Worm (Caenorhabditis elegans): ENCODE results near the gene cul-4.
A peak's percentile ranks its signal among the peaks of the same experiment; 100 is the strongest.

cul-4 gene

DNA sequence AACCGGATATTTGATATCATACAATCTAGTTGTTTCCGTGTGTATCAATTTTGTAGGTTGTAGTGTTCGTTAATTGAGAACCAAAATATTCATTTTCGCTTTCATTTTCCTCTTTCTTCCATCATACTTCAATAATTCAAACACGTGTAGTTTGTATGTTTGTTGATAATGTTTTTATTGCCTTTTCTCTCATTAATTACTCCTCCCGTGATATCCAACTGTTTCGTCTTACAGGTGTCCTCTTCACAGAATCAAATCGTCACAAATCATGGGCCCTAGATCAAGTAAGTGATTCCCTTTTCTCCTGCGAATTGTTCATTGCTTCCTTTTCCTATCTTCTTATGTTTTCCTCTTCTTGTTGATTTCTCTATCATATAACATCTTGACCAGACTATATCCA lies 37.1 kb downstream of the cul-4 start, which contains the start of gene nhr-21:
nhr-21 (plus strand) TSS at position 235 of the 400 bp plus-strand sequence.
- no peak for TF ChIP-seq tbx-7 (tag; optimal IDR thresholded peaks at IDR 0.05)
- no peak for TF ChIP-seq gmeb-2 (tag; optimal IDR thresholded peaks at IDR 0.05)

- no peak for TF ChIP-seq mec-3 (tag; optimal IDR thresholded peaks at IDR 0.05; ENCODE audit: borderline replicate concordance)
- TF ChIP-seq sox-2 (GFP tag; IDR thresholded peaks at IDR 0.05): no peak
- no peak for TF ChIP-seq sox-4 (tag; optimal IDR thresholded peaks at IDR 0.05)
- TF ChIP-seq hlh-15 (tag; optimal IDR thresholded peaks at IDR 0.05): no peak
- TF ChIP-seq odd-2 (tag; optimal IDR thresholded peaks at IDR 0.05): no peak
- no peak for TF ChIP-seq T23F11.4 (GFP tag; optimal IDR thresholded peaks at IDR 0.05)
- TF ChIP-seq ceh-14 (tag; optimal IDR thresholded peaks at IDR 0.05): no peak
- TF ChIP-seq ztf-16 (tag; optimal IDR thresholded peaks at IDR 0.05): no peak
- no peak for TF ChIP-seq ahr-1 (tag; optimal IDR thresholded peaks at IDR 0.05)
- TF ChIP-seq nhr-11 (tag; optimal IDR thresholded peaks at IDR 0.05): no peak
- TF ChIP-seq pax-1 (tag; optimal IDR thresholded peaks at IDR 0.05): no peak
- TF ChIP-seq ceh-34 (tag; optimal IDR thresholded peaks at IDR 0.05): no peak
These were observed 38.8 kb downstream of the cul-4 start for ce11 chrII:7340703-7341102.

DNA sequence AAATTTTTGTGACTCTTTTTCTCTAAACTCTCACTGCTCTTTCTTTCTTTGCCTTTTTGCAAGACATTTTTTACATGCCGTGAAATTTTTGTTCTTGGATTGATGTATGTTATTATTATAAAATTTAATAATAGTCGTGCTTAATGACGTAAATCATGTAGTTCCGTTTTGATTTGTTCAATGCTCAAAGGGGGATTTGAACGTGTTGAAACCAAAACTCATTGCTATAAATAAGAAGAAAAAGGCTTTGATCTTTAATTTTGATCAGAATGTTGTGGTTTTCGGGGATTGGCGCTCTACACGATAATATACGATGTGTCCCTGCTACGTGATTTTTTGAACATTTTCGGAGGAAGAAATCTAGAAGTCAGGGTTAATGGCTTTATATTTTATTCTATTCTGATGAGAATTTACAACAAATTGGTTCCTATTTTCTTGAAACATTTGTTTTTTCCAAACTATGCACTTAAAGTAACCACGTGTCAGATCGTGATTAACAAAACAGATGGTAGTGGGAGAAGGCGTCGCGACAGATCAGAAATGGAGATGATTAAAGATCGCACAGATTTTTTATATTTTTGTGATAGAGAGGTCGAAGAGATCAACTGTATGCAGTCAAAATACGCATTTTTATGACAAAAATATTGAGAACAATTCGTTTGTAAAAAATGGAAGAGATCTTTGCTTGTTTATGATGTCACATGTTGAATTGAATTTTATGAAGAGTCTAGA lies 39.8 kb downstream of the cul-4 start:
- TF ChIP-seq sox-4 (tag; optimal IDR thresholded peaks at IDR 0.05): no peak
- TF ChIP-seq eyg-1 (tag; optimal IDR thresholded peaks at IDR 0.05): no peak
- TF ChIP-seq ama-1 (optimal IDR thresholded peaks at IDR 0.05): no peak
- TF ChIP-seq elt-4 (tag; optimal IDR thresholded peaks at IDR 0.05): no peak
- TF ChIP-seq syd-9 (tag; optimal IDR thresholded peaks at IDR 0.05): no peak
- TF ChIP-seq sdc-2 (tag; optimal IDR thresholded peaks at IDR 0.05): no peak
- TF ChIP-seq pax-1 (tag; optimal IDR thresholded peaks at IDR 0.05): no peak
- TF ChIP-seq unc-42 (tag; optimal IDR thresholded peaks at IDR 0.05): no peak
- no peak for TF ChIP-seq rnt-1 (tag; optimal IDR thresholded peaks at IDR 0.05)
- TF ChIP-seq pha-4 (tag; optimal IDR thresholded peaks at IDR 0.05): no peak
- no peak for TF ChIP-seq ztf-16 (tag; optimal IDR thresholded peaks at IDR 0.05)
- TF ChIP-seq ceh-31 (tag; optimal IDR thresholded peaks at IDR 0.05): no peak
- no peak for TF ChIP-seq ceh-18 (tag; optimal IDR thresholded peaks at IDR 0.05)
- no peak for TF ChIP-seq ceh-48 (tag; optimal IDR thresholded peaks at IDR 0.05)
- no peak for TF ChIP-seq C38D4.7 (GFP tag; optimal IDR thresholded peaks at IDR 0.05)

DNA sequence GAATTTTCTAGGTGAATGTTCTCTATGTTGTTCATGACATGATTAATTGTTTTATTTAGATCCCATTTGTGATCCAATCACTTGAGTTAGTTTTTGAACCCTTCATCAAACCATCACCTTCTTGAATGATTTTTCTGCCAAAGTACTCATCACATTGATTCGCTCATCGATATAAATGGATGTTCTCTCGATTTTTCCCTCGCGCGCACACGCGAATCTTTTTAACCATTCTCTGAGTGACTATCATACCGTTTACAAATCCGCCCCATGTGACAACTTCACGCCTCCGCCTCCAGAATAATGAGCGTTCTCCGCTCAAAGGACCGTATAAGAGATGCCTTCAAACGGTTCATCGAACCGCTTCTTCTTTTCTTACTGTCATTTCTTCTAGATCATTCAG lies 41.0 kb downstream of the cul-4 start:
- TF ChIP-seq nhr-232 (tag; optimal IDR thresholded peaks at IDR 0.05) (no peak), unc-3 (GFP tag; conservative IDR thresholded peaks at IDR 0.05) (no peak), unc-3 (tag; optimal IDR thresholded peaks at IDR 0.05) (no peak), npax-4 (tag; optimal IDR thresholded peaks at IDR 0.05) (no peak), pqm-1 (tag; optimal IDR thresholded peaks at IDR 0.05) (no peak), hlh-13 (GFP tag; optimal IDR thresholded peaks at IDR 0.05) (no peak), unc-55 (GFP tag; optimal IDR thresholded peaks at IDR 0.05) (no peak), rnt-1 (tag; optimal IDR thresholded peaks at IDR 0.05) (no peak), ceh-22 (tag; optimal IDR thresholded peaks at IDR 0.05) (no peak), madf-2 (tag; optimal IDR thresholded peaks at IDR 0.05) (no peak), C38D4.7 (GFP tag; optimal IDR thresholded peaks at IDR 0.05) (no peak)

ce11 chrII:7343668-7344067 lies 41.8 kb downstream of the cul-4 start:
- TF ChIP-seq ttx-3 (tag; optimal IDR thresholded peaks at IDR 0.05): no peak
- TF ChIP-seq ets-4 (tag; optimal IDR thresholded peaks at IDR 0.05): peak; percentile 23
- TF ChIP-seq ceh-2 (tag; optimal IDR thresholded peaks at IDR 0.05): peak; percentile 33
- no peak for TF ChIP-seq pqm-1 (tag; optimal IDR thresholded peaks at IDR 0.05)
- peak; percentile 12 for TF ChIP-seq pha-2 (tag; optimal IDR thresholded peaks at IDR 0.05)
- no peak for TF ChIP-seq ref-2 (tag; optimal IDR thresholded peaks at IDR 0.05)
- peak; percentile 26 for TF ChIP-seq ceh-34 (tag; optimal IDR thresholded peaks at IDR 0.05)
